Worm (Caenorhabditis elegans) whole organism, L4 larva: ENCODE results near the gene irg-8.

ENCODE experiments used
- Y48G9A.11 ChIP-seq: fragments of 200-800 bp; sonication (Bioruptor generic); IDR thresholded peaks from 2 replicates; pipeline ENCODE4 v1.3.6; 2022; ENCODE audit warnings: missing genetic modification reagents, missing genetic modification characterization, missing compliant biosample characterization
- Y5F2A.4 ChIP-seq: fragments of 200-800 bp; sonication (Bioruptor generic); optimal IDR thresholded peaks from 2 replicates; lab custom pipeline; 2018; ENCODE audit warnings: mild to moderate bottlenecking, missing genetic modification characterization, missing compliant biosample characterization
- ZK337.2 ChIP-seq: fragments of 200-800 bp; sonication (Bioruptor generic); IDR thresholded peaks from 2 replicates; pipeline ENCODE4 v1.3.6; 2022; ENCODE audit warnings: missing genetic modification reagents, missing genetic modification characterization, missing compliant biosample characterization
- aha-1 ChIP-seq: fragments of 150-350 bp; peaks from one replicate; lab custom pipeline; 2014; ENCODE audit warnings: missing biosample characterization, missing genetic modification characterization
- aly-2 ChIP-seq: sonication (generic microtip); optimal IDR thresholded peaks from 2 replicates; lab custom pipeline; 2018; ENCODE audit warnings: missing biosample characterization, missing genetic modification characterization
- arid-1 ChIP-seq: fragments of 200-800 bp; sonication (Bioruptor generic); conservative IDR thresholded peaks from 2 replicates; pipeline ENCODE4 v1.3.6; 2022; ENCODE audit warnings: missing genetic modification reagents, missing genetic modification characterization, missing compliant biosample characterization
- ceh-20 ChIP-seq: fragments of 200-800 bp; sonication (Bioruptor generic); IDR thresholded peaks from 2 replicates; pipeline ENCODE4 v1.3.6; 2022; ENCODE audit warnings: missing genetic modification reagents, missing genetic modification characterization, missing compliant biosample characterization
- ceh-28 ChIP-seq: fragments of 150-350 bp; optimal IDR thresholded peaks from 2 replicates; lab custom pipeline; 2014; ENCODE audit warnings: missing biosample characterization, missing genetic modification reagents, missing genetic modification characterization
- ceh-82 ChIP-seq: sonication (generic microtip); optimal IDR thresholded peaks from 2 replicates; lab custom pipeline; 2017; ENCODE audit warnings: missing biosample characterization, missing genetic modification characterization
- daf-16 ChIP-seq, 3 experiments: sonication (generic microtip); optimal IDR thresholded peaks; 2 replicates each; lab custom pipeline; 2016 to 2017; ENCODE audit warnings: missing genetic modification characterization in 3 of 3, missing genetic modification reagents in 3 of 3, mild to moderate bottlenecking in 2 of 3, missing compliant biosample characterization in 2 of 3, missing biosample characterization in 1 of 3, moderate library complexity in 1 of 3
- dmd-6 ChIP-seq: fragments of 200-800 bp; sonication (Bioruptor generic); IDR thresholded peaks from 2 replicates; pipeline ENCODE4 v1.3.6; 2022; ENCODE audit warnings: missing genetic modification reagents, missing genetic modification characterization, missing compliant biosample characterization
- duxl-1 ChIP-seq: sonication (generic microtip); optimal IDR thresholded peaks from 2 replicates; lab custom pipeline; 2016; ENCODE audit warnings: mild to moderate bottlenecking, missing genetic modification characterization, moderate library complexity, missing compliant biosample characterization; ENCODE audit not compliant: poor library complexity
- dve-1 ChIP-seq: sonication (generic microtip); optimal IDR thresholded peaks from 2 replicates; lab custom pipeline; 2017; ENCODE audit warnings: antibody characterized with exemption, mild to moderate bottlenecking, missing genetic modification characterization, missing compliant biosample characterization; ENCODE audit not compliant: insufficient read depth
- fkh-10 ChIP-seq: fragments of 150-350 bp; optimal IDR thresholded peaks from 2 replicates; lab custom pipeline; 2014; ENCODE audit warnings: missing biosample characterization, missing genetic modification reagents, missing genetic modification characterization
- fos-1 ChIP-seq: fragments of 150-350 bp; optimal IDR thresholded peaks from 2 replicates; lab custom pipeline; 2014; ENCODE audit warnings: missing biosample characterization, missing genetic modification characterization
- hlh-11 ChIP-seq: fragments of 200-800 bp; sonication (Bioruptor generic); optimal IDR thresholded peaks from 2 replicates; lab custom pipeline; 2018; ENCODE audit warnings: mild to moderate bottlenecking, missing genetic modification characterization, missing compliant biosample characterization
- hlh-30 ChIP-seq: sonication (generic microtip); optimal IDR thresholded peaks from 2 replicates; lab custom pipeline; 2017; ENCODE audit warnings: antibody characterized with exemption, mild to moderate bottlenecking, missing genetic modification characterization, missing compliant biosample characterization; ENCODE audit not compliant: insufficient read depth
- jun-1 ChIP-seq: fragments of 150-350 bp; optimal IDR thresholded peaks from 2 replicates; lab custom pipeline; 2014; ENCODE audit warnings: missing biosample characterization, missing genetic modification reagents, missing genetic modification characterization
- lin-15B ChIP-seq: fragments of 150-350 bp; sonication (generic microtip); optimal IDR thresholded peaks from 3 replicates; lab custom pipeline; 2014; ENCODE audit warnings: missing biosample characterization, missing genetic modification characterization
- lin-38 ChIP-seq: fragments of 200-800 bp; sonication (Bioruptor generic); IDR thresholded peaks from 2 replicates; pipeline ENCODE4 v1.3.6; 2022; ENCODE audit warnings: missing genetic modification reagents, missing genetic modification characterization, missing compliant biosample characterization
- lin-39 ChIP-seq: fragments of 150-350 bp; optimal IDR thresholded peaks from 2 replicates; lab custom pipeline; 2014; ENCODE audit warnings: missing biosample characterization, missing genetic modification reagents, missing genetic modification characterization
- lsy-2 ChIP-seq, 2 experiments: fragments of 150-350 bp in 1 of 2; sonication (generic microtip) in 1 of 2; optimal IDR thresholded peaks; 2 replicates each; lab custom pipeline; 2014 to 2017; ENCODE audit warnings: missing biosample characterization in 2 of 2, missing genetic modification characterization in 2 of 2
- madf-9 ChIP-seq: fragments of 200-800 bp; sonication (Bioruptor generic); conservative IDR thresholded peaks from 2 replicates; pipeline ENCODE4 v1.3.6; 2022; ENCODE audit warnings: missing genetic modification reagents, missing genetic modification characterization, missing compliant biosample characterization
- mdl-1 ChIP-seq, 2 experiments: fragments of 150-350 bp in 1 of 2; sonication (generic microtip) in 1 of 2; optimal IDR thresholded peaks; 2 replicates each; lab custom pipeline; 2014 to 2017; ENCODE audit warnings: missing biosample characterization in 2 of 2, missing genetic modification characterization in 2 of 2
- mdt-29 ChIP-seq: fragments of 200-800 bp; sonication (Bioruptor generic); IDR thresholded peaks from 2 replicates; pipeline ENCODE4 v1.3.6; 2022; ENCODE audit warnings: missing genetic modification reagents, missing genetic modification characterization, missing compliant biosample characterization
- mes-2 ChIP-seq: sonication (generic microtip); optimal IDR thresholded peaks from 2 replicates; lab custom pipeline; 2016; ENCODE audit warnings: missing genotype, mild to moderate bottlenecking, missing genetic modification characterization, missing compliant biosample characterization; ENCODE audit not compliant: poor library complexity, severe bottlenecking
- mxl-2 ChIP-seq: fragments of 200-800 bp; sonication (Bioruptor generic); conservative IDR thresholded peaks from 2 replicates; pipeline ENCODE4 v1.3.6; 2022; ENCODE audit warnings: missing genetic modification reagents, missing genetic modification characterization, missing compliant biosample characterization
- mxl-3 ChIP-seq: fragments of 200-800 bp; sonication (Bioruptor generic); optimal IDR thresholded peaks from 2 replicates; lab custom pipeline; 2018; ENCODE audit warnings: mild to moderate bottlenecking, missing genetic modification characterization, missing compliant biosample characterization
- nhr-11 ChIP-seq: fragments of 150-350 bp; optimal IDR thresholded peaks from 2 replicates; lab custom pipeline; 2014; ENCODE audit warnings: missing biosample characterization, missing genetic modification characterization
- nhr-28 ChIP-seq: fragments of 150-350 bp; optimal IDR thresholded peaks from 2 replicates; lab custom pipeline; 2014; ENCODE audit warnings: missing biosample characterization, missing genetic modification characterization
- nhr-48 ChIP-seq: sonication (generic microtip); optimal IDR thresholded peaks from 2 replicates; lab custom pipeline; 2016; ENCODE audit warnings: mild to moderate bottlenecking, missing genetic modification characterization, missing compliant biosample characterization
- nhr-6 ChIP-seq: fragments of 150-350 bp; optimal IDR thresholded peaks from 2 replicates; lab custom pipeline; 2014; ENCODE audit warnings: missing biosample characterization, missing genetic modification characterization
- pqm-1 ChIP-seq: sonication (generic microtip); optimal IDR thresholded peaks from 2 replicates; lab custom pipeline; 2017; ENCODE audit warnings: missing biosample characterization, missing genetic modification characterization
- rbr-2 ChIP-seq: sonication (generic microtip); optimal IDR thresholded peaks from 2 replicates; lab custom pipeline; 2016; ENCODE audit warnings: missing genotype, missing genetic modification characterization, missing compliant biosample characterization
- saeg-2 ChIP-seq: fragments of 200-800 bp; sonication (Bioruptor generic); IDR thresholded peaks from 2 replicates; pipeline ENCODE4 v1.3.6; 2022; ENCODE audit warnings: missing genetic modification reagents, missing genetic modification characterization, missing compliant biosample characterization
- snpc-4 ChIP-seq: fragments of 150-350 bp; optimal IDR thresholded peaks from 2 replicates; lab custom pipeline; 2014; ENCODE audit warnings: missing biosample characterization, missing genetic modification characterization
- tra-1 ChIP-seq: fragments of 200-800 bp; sonication (Bioruptor generic); IDR thresholded peaks from 2 replicates; pipeline ENCODE4 v1.3.6; 2022; ENCODE audit warnings: missing genetic modification reagents, missing genetic modification characterization, missing compliant biosample characterization
- unc-62 ChIP-seq, 3 experiments: fragments of 150-350 bp in 1 of 3; sonication (generic microtip); optimal IDR thresholded peaks in 2 of 3; peaks in 1 of 3; 1 replicate in 1 of 3; 2 replicates in 2 of 3; lab custom pipeline; 2014 to 2017; ENCODE audit warnings: missing biosample characterization in 3 of 3, missing genetic modification characterization in 3 of 3, missing genetic modification reagents in 3 of 3, missing genotype in 1 of 3
- zag-1 ChIP-seq: fragments of 150-350 bp; optimal IDR thresholded peaks from 2 replicates; lab custom pipeline; 2014; ENCODE audit warnings: missing biosample characterization, missing genetic modification characterization
- zip-11 ChIP-seq: fragments of 200-800 bp; sonication (Bioruptor generic); IDR thresholded peaks from 2 replicates; pipeline ENCODE4 v1.3.6; 2022; ENCODE audit warnings: missing genetic modification characterization, missing compliant biosample characterization
- ztf-7 ChIP-seq: fragments of 150-350 bp; optimal IDR thresholded peaks from 2 replicates; lab custom pipeline; 2014; ENCODE audit warnings: missing biosample characterization, missing genetic modification characterization

Gene irg-8

ce11 chrV:417656-418353, at the start of gene irg-8:
TSS of gene irg-8 (minus strand) at chrV:417706.
- TF ChIP-seq pqm-1 (tag; lab: Kevin White, UChicago), result peak; percentile 17
- TF ChIP-seq tra-1 (GFP tag; lab: Robert Waterston, UW), result no peak
- no peak for TF ChIP-seq ztf-7 (tag; lab: Kevin White, UChicago)
- peak; percentile 38 for TF ChIP-seq nhr-48 (tag; lab: Kevin White, UChicago)
- TF ChIP-seq nhr-6 (tag; lab: Kevin White, UChicago), result no peak
- peak; percentile 90 for TF ChIP-seq dmd-6 (GFP tag; lab: Robert Waterston, UW)
- no peak for TF ChIP-seq rbr-2 (tag; lab: Kevin White, UChicago)
- no peak for TF ChIP-seq lin-38 (GFP tag; lab: Robert Waterston, UW)
- TF ChIP-seq arid-1 (GFP tag; lab: Robert Waterston, UW), result no peak
- TF ChIP-seq ZK337.2 (GFP tag; lab: Robert Waterston, UW), result no peak
- no peak for TF ChIP-seq nhr-11 (tag; lab: Kevin White, UChicago)
- TF ChIP-seq aly-2 (tag; lab: Kevin White, UChicago), result no peak
- TF ChIP-seq lin-15B, result no peak
- no peak for TF ChIP-seq zip-11 (GFP tag; lab: Robert Waterston, UW)
- TF ChIP-seq fkh-10 (GFP tag; lab: Kevin White, UChicago), result no peak
- peak; percentile 33 for TF ChIP-seq nhr-28 (tag; lab: Kevin White, UChicago)
- TF ChIP-seq daf-16 (GFP tag; optimal IDR thresholded peaks at IDR 0.05; lab: Kevin White, UChicago), result no peak
- TF ChIP-seq daf-16 (tag; optimal IDR thresholded peaks at IDR 0.05; lab: Kevin White, UChicago), result peak; percentile 10
- peak; percentile 46 for TF ChIP-seq hlh-11
- no peak for TF ChIP-seq saeg-2 (GFP tag; lab: Robert Waterston, UW)
- no peak for TF ChIP-seq ceh-28
- TF ChIP-seq mdt-29, result no peak
- TF ChIP-seq lin-39 (tag; lab: Kevin White, UChicago), result no peak
- TF ChIP-seq mes-2, result no peak
- no peak for TF ChIP-seq Y48G9A.11 (GFP tag; lab: Robert Waterston, UW)
- TF ChIP-seq ceh-20 (GFP tag; lab: Robert Waterston, UW), result no peak
- TF ChIP-seq mxl-2 (GFP tag; lab: Robert Waterston, UW), result 0 out of 2 replicates have a peak, but pooled peaks have one; percentile 51
- TF ChIP-seq madf-9 (GFP tag; lab: Robert Waterston, UW), result no peak
- no peak for TF ChIP-seq snpc-4 (tag; lab: Kevin White, UChicago)
- TF ChIP-seq dve-1 (tag; lab: Kevin White, UChicago), result no peak
- TF ChIP-seq unc-62 (GFP tag; optimal IDR thresholded peaks at IDR 0.05 in 1 of 2; lab: Kevin White, UChicago), result peak in 1 of 2 experiments; percentile 78
- no peak for TF ChIP-seq unc-62 (tag; optimal IDR thresholded peaks at IDR 0.05; lab: Kevin White, UChicago)
- no peak for TF ChIP-seq zag-1 (tag; lab: Kevin White, UChicago)
- no peak for TF ChIP-seq Y5F2A.4 (GFP tag; lab: Kevin White, UChicago)

ce11 chrV:465355-465754, 47.8 kb upstream of the irg-8 start:
- TF ChIP-seq fos-1 (no peak), ceh-82 (no peak), hlh-30 (tag; lab: Kevin White, UChicago) (peak; percentile 20), aha-1 (tag; lab: Kevin White, UChicago) (no peak), lsy-2 (tag; optimal IDR thresholded peaks at IDR 0.05; lab: Kevin White, UChicago) (no peak), jun-1 (no peak), unc-62 (GFP tag; optimal IDR thresholded peaks at IDR 0.05 in 1 of 2; lab: Kevin White, UChicago) (peak in 1 of 2 experiments; percentile 73), unc-62 (tag; optimal IDR thresholded peaks at IDR 0.05; lab: Kevin White, UChicago) (no peak), mdl-1 (tag; optimal IDR thresholded peaks at IDR 0.05; lab: Kevin White, UChicago) (peak in 1 of 2 experiments; percentile 2), duxl-1 (tag; lab: Kevin White, UChicago) (peak; percentile 23), mxl-3 (GFP tag; lab: Kevin White, UChicago) (peak; percentile 3), nhr-28 (tag; lab: Kevin White, UChicago) (peak; percentile 46)
